Worm (Caenorhabditis elegans): ENCODE measurements around the gene aldo-2.

- TF ChIP-seq ama-1 (optimal IDR thresholded peaks at IDR 0.05) (no peak), sea-2 (GFP tag; optimal IDR thresholded peaks at IDR 0.05) (no peak), nfya-1 (tag; optimal IDR thresholded peaks at IDR 0.05; ENCODE audit: insufficient read depth) (no peak), ztf-11 (tag; optimal IDR thresholded peaks at IDR 0.05) (no peak), mdl-1 (tag; optimal IDR thresholded peaks at IDR 0.05) (no peak), ceh-82 (tag; optimal IDR thresholded peaks at IDR 0.05) (no peak), snpc-4 (tag; optimal IDR thresholded peaks at IDR 0.05) (no peak), unc-39 (tag; optimal IDR thresholded peaks at IDR 0.05) (no peak)
Observed at ce11 chrIII:5902558-5902957, 26.1 kb upstream of the aldo-2 start.

Data from whole organism, L3 larva.